Fruit fly (Drosophila melanogaster): ENCODE measurements around the gene smo.
A peak's percentile ranks its signal among the peaks of the same experiment; 100 is the strongest.

Gene smo

DNA sequence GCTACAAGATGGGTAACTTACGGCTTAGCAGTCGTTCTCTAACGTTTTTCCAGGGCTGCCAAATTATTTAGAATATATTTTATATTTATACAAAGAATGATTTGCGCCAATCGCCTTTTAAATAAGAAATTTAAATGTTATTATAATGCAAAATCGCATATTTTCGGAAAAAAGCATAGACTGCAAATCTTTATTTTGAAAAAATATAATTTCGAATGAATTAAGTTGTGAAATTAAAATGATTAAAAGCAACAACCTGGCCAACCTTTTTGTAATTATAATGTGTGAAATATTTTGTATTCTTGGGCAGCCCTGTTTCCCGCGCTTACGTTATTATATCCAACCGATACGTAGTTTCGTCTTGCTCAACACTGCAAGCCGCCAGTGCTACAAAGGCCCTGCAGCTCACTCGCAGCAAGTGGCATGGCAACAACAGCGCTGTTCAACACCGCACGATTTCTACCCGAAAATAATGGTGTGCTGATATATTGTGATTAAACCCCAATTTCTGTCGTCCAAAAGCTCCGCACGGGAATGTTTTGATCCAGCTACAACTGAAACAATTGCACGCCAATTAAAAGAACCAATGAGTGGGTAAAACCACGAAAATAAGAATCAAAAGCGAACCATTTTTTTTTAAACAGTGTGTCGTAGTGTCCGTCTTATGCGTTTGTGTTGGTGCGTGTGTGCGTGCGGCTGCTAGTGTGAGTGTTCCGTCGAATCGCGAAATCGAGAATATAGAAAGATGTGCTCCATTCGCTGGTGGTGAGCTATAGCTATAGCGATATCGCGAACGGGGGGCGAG is 20.3 kb downstream of the smo start, which contains the start of gene Pi3K21B:
TSS of gene Pi3K21B (plus strand) at position 401 of the 805 bp plus-strand sequence.
- TF ChIP-seq toe (GFP tag; optimal IDR thresholded peaks at IDR 0.05) = peak; percentile 96
- TF ChIP-seq CG11617 (GFP tag; optimal IDR thresholded peaks at IDR 0.05) = peak; percentile 96
- peak; percentile 96 for TF ChIP-seq ovo (GFP tag; optimal IDR thresholded peaks at IDR 0.05)
- no peak for TF ChIP-seq CG5204 (GFP tag; optimal IDR thresholded peaks at IDR 0.05)
- peak; percentile 96 for TF ChIP-seq Mnt (GFP tag; optimal IDR thresholded peaks at IDR 0.05)
- peak; percentile 99 for TF ChIP-seq CG1620 (GFP tag; optimal IDR thresholded peaks at IDR 0.05)
- TF ChIP-seq CG7101 (tag; optimal IDR thresholded peaks at IDR 0.05) = peak; percentile 94
- TF ChIP-seq Crg-1 (GFP tag; optimal IDR thresholded peaks at IDR 0.05) = peak; percentile 99
- TF ChIP-seq CG7045 (GFP tag; optimal IDR thresholded peaks at IDR 0.05) = peak; percentile 96
- peak; percentile 97 for TF ChIP-seq Hr96 (GFP tag; optimal IDR thresholded peaks at IDR 0.05)
- peak; percentile 62 for TF ChIP-seq tj (GFP tag; optimal IDR thresholded peaks at IDR 0.05)
- peak; percentile 86 for TF ChIP-seq bab1 (GFP tag; optimal IDR thresholded peaks at IDR 0.05)
- peak; percentile 93 for TF ChIP-seq CG33017 (tag; optimal IDR thresholded peaks at IDR 0.05)
- TF ChIP-seq cnc (optimal IDR thresholded peaks at IDR 0.05) = no peak
- TF ChIP-seq Clk (GFP tag; optimal IDR thresholded peaks at IDR 0.05) = peak; percentile 94
- peak; percentile 97 for TF ChIP-seq CG12768 (GFP tag; optimal IDR thresholded peaks at IDR 0.05)
- TF ChIP-seq kay (GFP tag; ENCODE audit: borderline replicate concordance) = no peak
- TF ChIP-seq cic (GFP tag; optimal IDR thresholded peaks at IDR 0.05) = peak; percentile 63
- TF ChIP-seq CG14711 (tag; optimal IDR thresholded peaks at IDR 0.05) = peak; percentile 94
- peak; percentile 90 for TF ChIP-seq pad (GFP tag; optimal IDR thresholded peaks at IDR 0.05)

DNA sequence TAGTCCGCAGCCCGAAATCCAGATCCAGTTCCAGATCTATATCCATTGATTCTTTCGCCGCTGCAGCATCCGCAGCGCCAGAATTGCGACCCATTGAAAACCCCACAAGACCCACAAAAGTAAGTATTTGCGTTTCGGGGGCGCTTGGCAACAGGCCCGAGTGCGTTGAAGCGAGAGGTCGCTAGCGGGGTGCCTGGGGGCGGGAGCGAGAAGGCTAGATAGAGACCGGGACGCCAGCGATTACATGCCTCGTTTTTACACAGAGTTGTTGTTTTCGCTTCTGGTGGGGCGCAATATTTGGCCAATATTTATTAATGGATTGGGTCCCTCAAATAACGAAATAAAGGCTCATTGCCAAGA is 20.9 kb downstream of the smo start:
- no peak for TF ChIP-seq CG14711 (tag; optimal IDR thresholded peaks at IDR 0.05)
- no peak for TF ChIP-seq CG11617 (GFP tag; optimal IDR thresholded peaks at IDR 0.05)
- no peak for TF ChIP-seq toe (GFP tag; optimal IDR thresholded peaks at IDR 0.05)
- TF ChIP-seq Crg-1 (GFP tag; optimal IDR thresholded peaks at IDR 0.05) = no peak
- TF ChIP-seq pad (GFP tag; optimal IDR thresholded peaks at IDR 0.05) = no peak
- no peak for TF ChIP-seq CG12768 (GFP tag; optimal IDR thresholded peaks at IDR 0.05)
- peak; percentile 16 for TF ChIP-seq tj (GFP tag; optimal IDR thresholded peaks at IDR 0.05)
- no peak for TF ChIP-seq CG1620 (GFP tag; optimal IDR thresholded peaks at IDR 0.05)
- no peak for TF ChIP-seq cnc (optimal IDR thresholded peaks at IDR 0.05)
- peak; percentile 32 for TF ChIP-seq cic (GFP tag; optimal IDR thresholded peaks at IDR 0.05)
- TF ChIP-seq Clk (GFP tag; optimal IDR thresholded peaks at IDR 0.05) = no peak

DNA sequence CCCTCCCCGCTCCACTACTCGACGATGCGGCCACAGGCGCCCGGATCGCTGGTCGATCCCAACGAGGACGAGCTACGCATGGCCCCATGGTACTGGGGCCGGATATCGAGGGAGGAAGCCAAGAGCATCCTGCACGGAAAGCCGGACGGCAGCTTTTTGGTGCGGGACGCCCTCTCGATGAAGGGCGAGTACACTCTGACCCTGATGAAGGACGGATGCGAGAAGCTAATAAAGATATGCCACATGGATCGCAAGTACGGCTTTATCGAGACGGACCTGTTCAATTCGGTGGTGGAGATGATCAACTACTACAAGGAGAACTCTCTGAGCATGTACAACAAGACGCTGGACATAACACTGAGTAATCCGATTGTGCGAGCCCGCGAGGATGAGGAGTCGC is 21.7 kb downstream of the smo start:
- no peak for TF ChIP-seq CG7045 (GFP tag; optimal IDR thresholded peaks at IDR 0.05)
- no peak for TF ChIP-seq CG33017 (tag; optimal IDR thresholded peaks at IDR 0.05)
- TF ChIP-seq Hr96 (GFP tag; optimal IDR thresholded peaks at IDR 0.05) = no peak
- no peak for TF ChIP-seq ovo (GFP tag; optimal IDR thresholded peaks at IDR 0.05)
- TF ChIP-seq toe (GFP tag; optimal IDR thresholded peaks at IDR 0.05) = no peak
- no peak for TF ChIP-seq cic (GFP tag; optimal IDR thresholded peaks at IDR 0.05)
- TF ChIP-seq kay (GFP tag; ENCODE audit: borderline replicate concordance) = no peak
- no peak for TF ChIP-seq CG12768 (GFP tag; optimal IDR thresholded peaks at IDR 0.05)
- TF ChIP-seq pad (GFP tag; optimal IDR thresholded peaks at IDR 0.05) = no peak
- TF ChIP-seq Mnt (GFP tag; optimal IDR thresholded peaks at IDR 0.05) = no peak
- no peak for TF ChIP-seq cnc (optimal IDR thresholded peaks at IDR 0.05)
- TF ChIP-seq CG11617 (GFP tag; optimal IDR thresholded peaks at IDR 0.05) = no peak
- TF ChIP-seq Clk (GFP tag; optimal IDR thresholded peaks at IDR 0.05) = no peak
- TF ChIP-seq Crg-1 (GFP tag; optimal IDR thresholded peaks at IDR 0.05) = no peak
- TF ChIP-seq bab1 (GFP tag; optimal IDR thresholded peaks at IDR 0.05) = no peak
- no peak for TF ChIP-seq CG1620 (GFP tag; optimal IDR thresholded peaks at IDR 0.05)
- TF ChIP-seq tj (GFP tag; optimal IDR thresholded peaks at IDR 0.05) = no peak
- TF ChIP-seq CG5204 (GFP tag; optimal IDR thresholded peaks at IDR 0.05) = no peak
- TF ChIP-seq CG7101 (tag; optimal IDR thresholded peaks at IDR 0.05) = no peak
- TF ChIP-seq CG14711 (tag; optimal IDR thresholded peaks at IDR 0.05) = no peak

DNA sequence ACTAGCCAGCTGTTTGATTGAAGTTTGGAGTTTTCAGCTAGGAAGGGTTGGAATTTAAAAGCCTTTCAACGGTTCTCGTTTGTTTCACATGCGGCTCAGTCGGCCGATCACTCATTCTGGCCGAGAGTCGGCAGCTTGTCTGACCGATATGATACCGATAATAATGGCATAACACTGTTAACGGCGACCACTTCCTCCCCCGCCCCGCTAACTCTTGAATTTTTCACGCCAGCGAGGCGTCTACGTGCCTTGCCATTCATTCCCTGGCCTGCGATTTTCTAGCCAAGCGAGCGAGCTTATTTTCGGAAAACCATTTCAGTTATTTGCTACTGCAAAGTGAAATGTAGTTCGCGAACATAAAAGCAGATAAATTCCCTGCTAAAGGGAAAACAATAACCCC is 22.6 kb downstream of the smo start:
- no peak for TF ChIP-seq CG14711 (tag; optimal IDR thresholded peaks at IDR 0.05)
- TF ChIP-seq Mnt (GFP tag; optimal IDR thresholded peaks at IDR 0.05) = no peak
- TF ChIP-seq tj (GFP tag; optimal IDR thresholded peaks at IDR 0.05) = no peak
- TF ChIP-seq Hr96 (GFP tag; optimal IDR thresholded peaks at IDR 0.05) = no peak
- TF ChIP-seq Crg-1 (GFP tag; optimal IDR thresholded peaks at IDR 0.05) = no peak
- no peak for TF ChIP-seq CG12768 (GFP tag; optimal IDR thresholded peaks at IDR 0.05)
- no peak for TF ChIP-seq cic (GFP tag; optimal IDR thresholded peaks at IDR 0.05)
- TF ChIP-seq CG7045 (GFP tag; optimal IDR thresholded peaks at IDR 0.05) = no peak
- no peak for TF ChIP-seq Clk (GFP tag; optimal IDR thresholded peaks at IDR 0.05)
- no peak for TF ChIP-seq CG5204 (GFP tag; optimal IDR thresholded peaks at IDR 0.05)
- TF ChIP-seq bab1 (GFP tag; optimal IDR thresholded peaks at IDR 0.05) = no peak
- no peak for TF ChIP-seq pad (GFP tag; optimal IDR thresholded peaks at IDR 0.05)
- no peak for TF ChIP-seq CG1620 (GFP tag; optimal IDR thresholded peaks at IDR 0.05)
- no peak for TF ChIP-seq ovo (GFP tag; optimal IDR thresholded peaks at IDR 0.05)
- TF ChIP-seq CG11617 (GFP tag; optimal IDR thresholded peaks at IDR 0.05) = no peak

DNA sequence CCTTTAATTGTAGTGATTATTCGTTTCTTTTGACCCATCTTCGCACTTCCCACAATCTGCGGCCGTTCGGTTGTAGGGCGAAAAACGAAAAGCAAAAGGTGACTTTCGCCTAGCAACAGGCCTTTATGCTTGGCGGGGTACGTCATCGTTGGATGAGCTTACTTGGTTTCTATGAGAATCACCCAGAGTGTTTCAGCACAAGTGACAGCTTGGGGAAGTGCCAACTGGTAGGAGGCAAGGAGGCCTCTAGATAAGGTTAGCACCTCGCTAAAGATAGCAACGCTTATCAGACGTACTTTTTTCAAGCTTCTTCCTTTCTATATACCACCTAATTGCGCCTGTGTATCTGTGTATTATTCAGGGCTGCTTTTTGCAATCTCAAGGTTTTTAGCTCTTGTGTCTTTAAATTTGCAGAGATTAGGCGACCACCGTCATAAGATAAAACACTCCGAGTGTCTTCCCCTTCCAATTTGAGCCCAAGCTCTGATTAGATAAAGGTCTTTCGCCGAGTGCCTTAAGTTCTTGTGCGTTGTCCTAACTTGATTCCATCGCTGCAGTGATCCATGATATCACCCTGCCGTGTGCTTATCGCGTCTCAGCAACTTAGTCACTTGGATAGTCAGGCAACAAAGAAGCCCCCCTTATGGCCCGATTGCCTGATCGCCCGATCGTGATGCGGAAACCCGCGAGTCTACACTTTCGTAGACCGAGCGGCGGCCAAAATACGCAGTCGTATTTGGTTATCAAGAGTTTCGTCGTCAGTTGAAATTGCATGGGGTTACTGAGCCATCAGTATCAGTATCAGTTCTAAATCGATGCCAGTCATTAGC is 23.7 kb downstream of the smo start:
- no peak for TF ChIP-seq CG33017 (tag; optimal IDR thresholded peaks at IDR 0.05)
- TF ChIP-seq cic (GFP tag; optimal IDR thresholded peaks at IDR 0.05) = peak; percentile 64
- peak; percentile 55 for TF ChIP-seq pad (GFP tag; optimal IDR thresholded peaks at IDR 0.05)
- TF ChIP-seq CG5204 (GFP tag; optimal IDR thresholded peaks at IDR 0.05) = no peak
- TF ChIP-seq CG7045 (GFP tag; optimal IDR thresholded peaks at IDR 0.05) = no peak
- TF ChIP-seq CG11617 (GFP tag; optimal IDR thresholded peaks at IDR 0.05) = no peak
- no peak for TF ChIP-seq cnc (optimal IDR thresholded peaks at IDR 0.05)
- TF ChIP-seq CG7101 (tag; optimal IDR thresholded peaks at IDR 0.05) = no peak
- TF ChIP-seq CG1620 (GFP tag; optimal IDR thresholded peaks at IDR 0.05) = no peak
- TF ChIP-seq CG14711 (tag; optimal IDR thresholded peaks at IDR 0.05) = no peak
- TF ChIP-seq kay (GFP tag; ENCODE audit: borderline replicate concordance) = no peak
- no peak for TF ChIP-seq ovo (GFP tag; optimal IDR thresholded peaks at IDR 0.05)
